Fruit fly (Drosophila melanogaster): Measurements from ENCODE around the gene Caf1-180.

The Caf1-180 gene

DNA sequence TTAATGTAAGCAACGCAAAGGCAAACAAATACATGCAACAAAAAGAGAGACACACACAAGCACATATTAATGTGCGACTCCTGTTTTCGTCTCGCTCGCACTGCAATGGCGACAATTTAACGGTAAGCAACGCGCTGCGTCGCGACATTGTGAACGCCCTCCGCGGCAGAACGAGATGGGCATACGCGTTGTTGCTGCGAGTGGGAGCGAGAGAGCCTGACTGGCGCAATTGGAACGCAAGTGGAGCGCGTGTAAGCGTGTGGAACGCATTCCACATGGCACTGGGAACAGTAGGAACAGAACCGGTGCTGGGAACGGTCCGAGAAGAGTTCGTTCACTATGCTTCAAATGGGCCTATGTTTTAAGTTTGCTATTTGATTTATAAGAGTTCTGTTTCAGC lies 18.8 kb upstream of the Caf1-180 start (continued):
- TF ChIP-seq mam (GFP tag; optimal IDR thresholded peaks at IDR 0.05) (no peak), CG17829 (tag; optimal IDR thresholded peaks at IDR 0.05) (peak; percentile 35), lilli (GFP tag; optimal IDR thresholded peaks at IDR 0.05) (no peak), nom (GFP tag; optimal IDR thresholded peaks at IDR 0.05) (no peak), CoRest (tag; optimal IDR thresholded peaks at IDR 0.05) (peak; percentile 76), CG7963 (GFP tag; IDR thresholded peaks at IDR 0.05; ENCODE audit: partially characterized antibody) (no peak), Jarid2 (GFP tag; optimal IDR thresholded peaks at IDR 0.05) (peak; percentile 79), ato (GFP tag; IDR thresholded peaks at IDR 0.05; ENCODE audit: partially characterized antibody) (peak; percentile 59), Atf3 (GFP tag; optimal IDR thresholded peaks at IDR 0.05) (no peak), CG12071 (GFP tag; optimal IDR thresholded peaks at IDR 0.05) (peak; percentile 16), Deaf1 (tag; optimal IDR thresholded peaks at IDR 0.05) (peak; percentile 53), sens (GFP tag) (peak; percentile 53), E2f2 (GFP tag; IDR thresholded peaks at IDR 0.05) (peak; percentile 14; the same call in 1 of the 2 replicates), zf30C (GFP tag; optimal IDR thresholded peaks at IDR 0.05) (peak; percentile 20), CG10274 (GFP tag; optimal IDR thresholded peaks at IDR 0.05) (no peak), CG12769 (tag; optimal IDR thresholded peaks at IDR 0.05) (no peak), CG17912 (GFP tag; optimal IDR thresholded peaks at IDR 0.05) (no peak), CG15479 (GFP tag; optimal IDR thresholded peaks at IDR 0.05) (peak; percentile 99), Trl (optimal IDR thresholded peaks at IDR 0.05) (peak in 1 of 2 experiments; percentile 4), Trl (GFP tag; optimal IDR thresholded peaks at IDR 0.05) (no peak), nau (GFP tag; optimal IDR thresholded peaks at IDR 0.05) (peak; percentile 13), pros (GFP tag; optimal IDR thresholded peaks at IDR 0.05) (no peak), bsh (GFP tag; optimal IDR thresholded peaks at IDR 0.05) (peak in 1 of 2 experiments; percentile 8), croc (GFP tag; conservative IDR thresholded peaks at IDR 0.05) (no peak), CG9817 (tag; optimal IDR thresholded peaks at IDR 0.05) (no peak), kni (GFP tag; optimal IDR thresholded peaks at IDR 0.05) (peak; percentile 28), CG8924 (tag; optimal IDR thresholded peaks at IDR 0.05) (peak; percentile 1), HmgZ (tag; optimal IDR thresholded peaks at IDR 0.05) (peak; percentile 60), ci (GFP tag; IDR thresholded peaks at IDR 0.05) (0 out of 3 replicates have a peak, but pooled peaks have one; percentile 57), CG10565 (GFP tag; optimal IDR thresholded peaks at IDR 0.05) (no peak), stc (GFP tag; IDR thresholded peaks at IDR 0.05) (peak; percentile 40; the same call in 1 of the 2 replicates), Dfd (GFP tag; optimal IDR thresholded peaks at IDR 0.05) (no peak), zen (tag; optimal IDR thresholded peaks at IDR 0.05) (peak; percentile 60), Scr (GFP tag; IDR thresholded peaks at IDR 0.05; ENCODE audit: partially characterized antibody) (0 out of 2 replicates have a peak, but pooled peaks have one; percentile 20), tll (GFP tag; optimal IDR thresholded peaks at IDR 0.05) (no peak), Sox102F (GFP tag; optimal IDR thresholded peaks at IDR 0.05) (no peak), z (GFP tag; IDR thresholded peaks at IDR 0.05) (no peak), crol (GFP tag; IDR thresholded peaks at IDR 0.05) (peak; percentile 61), Fer3 (tag; optimal IDR thresholded peaks at IDR 0.05) (no peak), Spps (tag; optimal IDR thresholded peaks at IDR 0.05) (peak; percentile 6), Mes4 (GFP tag; optimal IDR thresholded peaks at IDR 0.05) (no peak), jumu (GFP tag; optimal IDR thresholded peaks at IDR 0.05) (no peak), ara (GFP tag; IDR thresholded peaks at IDR 0.05) (0 out of 2 replicates have a peak, but pooled peaks have one; percentile 5), dysf (GFP tag; IDR thresholded peaks at IDR 0.05) (no peak), ewg (GFP tag; optimal IDR thresholded peaks at IDR 0.05) (peak; percentile 61), kay (GFP tag; optimal IDR thresholded peaks at IDR 0.05) (no peak), CG17385 (GFP tag; optimal IDR thresholded peaks at IDR 0.05) (peak; percentile 25), sna (GFP tag; IDR thresholded peaks at IDR 0.05; ENCODE audit: partially characterized antibody) (0 out of 2 replicates have a peak, but pooled peaks have one; percentile 35), CG3163 (GFP tag; optimal IDR thresholded peaks at IDR 0.05) (peak; percentile 3), mirr (GFP tag; optimal IDR thresholded peaks at IDR 0.05) (peak; percentile 27)
